Worm (Caenorhabditis elegans): ENCODE results near the gene Y39B6A.27.

DNA sequence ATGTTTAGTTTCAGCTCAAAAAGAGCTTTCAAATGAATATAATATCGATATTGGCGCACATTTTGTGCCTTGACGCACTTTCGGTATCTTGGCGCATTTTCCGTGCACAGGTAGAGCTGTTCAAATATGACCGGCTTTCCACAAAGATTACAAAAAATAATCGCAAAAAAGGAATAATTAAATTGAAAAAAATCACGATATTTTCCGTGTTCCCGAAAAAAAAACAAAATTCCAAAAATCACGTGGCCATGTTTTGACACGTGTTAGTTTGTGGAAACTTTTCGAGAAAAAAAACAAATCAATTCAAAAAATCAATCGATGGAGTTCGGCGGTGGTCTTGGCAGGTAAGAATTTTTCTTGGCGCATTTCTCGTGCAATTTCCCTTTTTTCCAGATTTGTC is 5.4 kb upstream of the Y39B6A.27 start, which contains the start of gene Y39B6A.25:
- TF ChIP-seq nfya-1 (tag; optimal IDR thresholded peaks at IDR 0.05; ENCODE audit: borderline replicate concordance, insufficient read depth) (no peak), Y79H2A.3 (GFP tag; conservative IDR thresholded peaks at IDR 0.05) (no peak), F49E8.2 (tag; optimal IDR thresholded peaks at IDR 0.05; ENCODE audit: insufficient read depth) (no peak), ekl-4 (GFP tag; IDR thresholded peaks at IDR 0.05) (no peak)

Measured in whole organism, young adult.